Fruit fly (Drosophila melanogaster): ENCODE data around the gene Tdrd3.

Tdrd3 gene

DNA sequence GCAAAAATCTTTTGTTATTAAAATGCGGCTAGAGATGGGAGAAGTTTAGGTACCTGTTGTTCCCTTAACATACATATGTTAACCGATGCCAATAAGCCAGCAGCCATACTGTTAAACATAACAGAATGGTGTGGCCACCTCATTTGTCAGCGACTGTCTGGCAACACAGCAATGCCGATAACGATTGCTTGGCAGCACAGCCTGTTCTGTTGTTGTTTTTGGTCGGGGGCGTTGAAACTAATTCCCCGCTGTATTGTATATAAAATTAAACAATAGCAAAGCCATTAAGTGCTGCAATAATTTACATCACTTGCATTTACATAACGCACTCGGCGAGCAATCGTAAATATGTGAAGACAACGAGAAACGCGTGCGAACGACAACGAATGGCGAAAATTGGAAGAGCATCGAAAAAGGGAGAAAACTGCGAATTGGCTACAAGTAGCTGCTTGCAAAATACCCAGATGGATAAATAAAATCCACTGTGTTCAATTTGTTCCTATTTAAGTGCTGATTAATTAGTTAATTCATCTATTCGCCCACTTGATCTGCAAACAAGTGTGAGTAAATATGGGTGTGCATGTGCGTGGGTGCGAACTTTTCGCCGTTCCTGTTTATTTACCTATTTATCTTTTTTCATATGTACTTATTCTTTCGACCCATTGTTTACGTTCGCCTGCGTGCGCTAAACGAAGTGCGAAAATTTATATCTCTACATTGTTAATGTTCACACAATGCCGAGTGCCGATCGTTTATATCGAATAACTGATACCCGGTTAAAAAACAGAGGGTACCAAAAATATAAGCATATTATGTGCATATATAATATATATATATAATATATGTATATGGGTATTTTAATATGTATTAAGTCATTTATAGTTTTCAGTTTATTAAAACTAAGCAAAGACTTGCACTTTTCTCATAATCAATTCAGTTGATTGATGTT, 24.5 kb upstream of the Tdrd3 start, which contains the start of the genes Tsen34 and Mgat4a (continued):
- TF ChIP-seq HLH54F (GFP tag; optimal IDR thresholded peaks at IDR 0.05) (peak; percentile 27), zfh2 (GFP tag; optimal IDR thresholded peaks at IDR 0.05) (peak; percentile 25), CG9609 (GFP tag; optimal IDR thresholded peaks at IDR 0.05) (peak; percentile 23), sd (tag; optimal IDR thresholded peaks at IDR 0.05) (no peak), Lpt (GFP tag; optimal IDR thresholded peaks at IDR 0.05) (no peak), CG13123 (GFP tag; optimal IDR thresholded peaks at IDR 0.05) (no peak), Jarid2 (GFP tag; optimal IDR thresholded peaks at IDR 0.05) (no peak), Ada2b (GFP tag; IDR thresholded peaks at IDR 0.05) (no peak; the same call in 1 of the 2 replicates), CG7963 (GFP tag; IDR thresholded peaks at IDR 0.05; ENCODE audit: partially characterized antibody) (peak; percentile 41; the same call in 2 of the 3 replicates), CG10565 (GFP tag; optimal IDR thresholded peaks at IDR 0.05) (no peak), grn (GFP tag; optimal IDR thresholded peaks at IDR 0.05) (no peak), CG4328 (GFP tag; optimal IDR thresholded peaks at IDR 0.05) (peak; percentile 65), CoRest (tag; optimal IDR thresholded peaks at IDR 0.05) (no peak), maf-S (GFP tag; optimal IDR thresholded peaks at IDR 0.05) (no peak), CG33213 (GFP tag; optimal IDR thresholded peaks at IDR 0.05) (no peak), CG2129 (GFP tag; IDR thresholded peaks at IDR 0.05; ENCODE audit: partially characterized antibody) (no peak), Oaz (GFP tag; IDR thresholded peaks at IDR 0.05) (no peak), scrt (GFP tag; optimal IDR thresholded peaks at IDR 0.05) (peak; percentile 90), Hmr (GFP tag; optimal IDR thresholded peaks at IDR 0.05) (peak; percentile 76), Awh (GFP tag; IDR thresholded peaks at IDR 0.05) (peak; percentile 44; the same call in 1 of the 2 replicates), CG6272 (GFP tag; IDR thresholded peaks at IDR 0.05) (no peak), CG18262 (tag; optimal IDR thresholded peaks at IDR 0.05) (no peak), NC2α (GFP tag; optimal IDR thresholded peaks at IDR 0.05) (no peak), CG14014 (GFP tag; IDR thresholded peaks at IDR 0.05) (peak; percentile 79), CG9215 (GFP tag; IDR thresholded peaks at IDR 0.05) (no peak; the same call in 1 of the 2 replicates), CG2678 (tag; optimal IDR thresholded peaks at IDR 0.05) (no peak), Gug (GFP tag; IDR thresholded peaks at IDR 0.05) (no peak), pzg (GFP tag; optimal IDR thresholded peaks at IDR 0.05) (peak; percentile 95), schlank (tag; optimal IDR thresholded peaks at IDR 0.05) (peak; percentile 82), vvl (GFP tag; IDR thresholded peaks at IDR 0.05) (no peak; the same call in 1 of the 2 replicates), rib (GFP tag; IDR thresholded peaks at IDR 0.05) (peak; percentile 87), Sry-β (GFP tag; optimal IDR thresholded peaks at IDR 0.05) (peak; percentile 4), z (GFP tag; IDR thresholded peaks at IDR 0.05) (no peak), CG30431 (GFP tag; optimal IDR thresholded peaks at IDR 0.05) (no peak), D19A (tag; optimal IDR thresholded peaks at IDR 0.05) (no peak), CG2116 (GFP tag; optimal IDR thresholded peaks at IDR 0.05) (peak; percentile 71), Hand (GFP tag; optimal IDR thresholded peaks at IDR 0.05) (no peak), CG6683 (GFP tag; optimal IDR thresholded peaks at IDR 0.05) (peak; percentile 42), nerfin-2 (GFP tag; IDR thresholded peaks at IDR 0.05; ENCODE audit: partially characterized antibody) (peak; percentile 44; the same call in 1 of the 2 replicates), Dad (GFP tag; optimal IDR thresholded peaks at IDR 0.05) (peak; percentile 46), HLH3B (GFP tag; IDR thresholded peaks at IDR 0.05) (no peak), tin (GFP tag; optimal IDR thresholded peaks at IDR 0.05) (no peak), emc (GFP tag; optimal IDR thresholded peaks at IDR 0.05) (peak; percentile 14), kah (GFP tag; optimal IDR thresholded peaks at IDR 0.05) (peak; percentile 77), CG11085 (GFP tag; IDR thresholded peaks at IDR 0.05) (0 out of 2 replicates have a peak, but pooled peaks have one; percentile 33), CG15696 (tag; optimal IDR thresholded peaks at IDR 0.05) (peak; percentile 30), CG4424 (GFP tag; optimal IDR thresholded peaks at IDR 0.05) (no peak), CG31388 (GFP tag; optimal IDR thresholded peaks at IDR 0.05) (no peak), CG3838 (GFP tag; optimal IDR thresholded peaks at IDR 0.05) (no peak)
